Worm (Caenorhabditis elegans): ENCODE measurements around the gene Y17G9B.2.
A peak's percentile ranks its signal among the peaks of the same experiment; 100 is the strongest.

Y17G9B.2 gene

DNA sequence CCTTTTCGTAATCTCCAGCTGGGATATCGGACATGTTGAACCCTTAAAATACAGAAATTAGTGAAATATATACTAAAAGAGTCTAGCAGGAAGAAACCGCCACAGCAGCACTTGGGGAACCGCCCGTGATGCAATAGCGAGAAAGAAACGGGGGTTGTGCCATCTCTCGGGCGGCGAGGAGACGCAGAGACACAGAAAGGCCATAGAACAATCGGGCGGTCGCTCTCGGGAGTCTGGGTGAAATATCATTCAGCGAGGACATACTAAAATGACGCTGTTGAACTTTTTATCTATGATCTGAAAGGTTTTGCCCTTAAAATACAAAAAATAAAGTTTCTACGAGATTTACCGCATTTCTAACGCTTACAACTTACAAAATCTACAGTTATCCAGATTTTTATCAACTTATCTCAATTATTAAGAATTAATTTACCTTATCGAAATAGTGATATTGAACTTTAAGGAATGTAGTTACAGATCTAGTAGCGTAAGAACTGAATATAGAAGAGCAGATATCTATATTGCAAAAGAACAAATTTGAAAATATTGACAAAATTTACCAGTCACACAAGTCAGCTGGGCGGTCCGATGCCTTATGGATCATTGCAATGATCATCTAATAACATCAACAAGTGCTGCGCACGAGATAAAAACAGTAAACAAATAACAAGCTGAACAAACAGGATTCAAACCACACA, 15.4 kb upstream of the Y17G9B.2 start, which contains the start of gene cyc-2.1 (continued):
- TF ChIP-seq attf-3 (GFP tag; conservative IDR thresholded peaks at IDR 0.05) (no peak), zfh-2 (GFP tag; conservative IDR thresholded peaks at IDR 0.05) (peak; percentile 93), mel-28 (tag; optimal IDR thresholded peaks at IDR 0.05; ENCODE audit: borderline replicate concordance) (no peak), unc-62 (GFP tag; optimal IDR thresholded peaks at IDR 0.05) (no peak), egrh-3 (GFP tag; IDR thresholded peaks at IDR 0.05) (no peak), nhr-80 (tag; optimal IDR thresholded peaks at IDR 0.05) (peak; percentile 91), ztf-25 (GFP tag; IDR thresholded peaks at IDR 0.05) (no peak), cebp-2 (GFP tag; IDR thresholded peaks at IDR 0.05) (0 out of 2 replicates have a peak, but pooled peaks have one; percentile 44), dpl-1 (GFP tag; optimal IDR thresholded peaks at IDR 0.05) (no peak), lin-35 (GFP tag; optimal IDR thresholded peaks at IDR 0.05) (peak in 1 of 3 experiments; percentile 51), pbrm-1 (GFP tag; IDR thresholded peaks at IDR 0.05) (peak; percentile 52), madf-3 (GFP tag; IDR thresholded peaks at IDR 0.05) (peak; percentile 79), ceh-58 (GFP tag; IDR thresholded peaks at IDR 0.05) (0 out of 2 replicates have a peak, but pooled peaks have one; percentile 10), hrde-1 (tag; optimal IDR thresholded peaks at IDR 0.05; ENCODE audit: borderline replicate concordance) (peak; percentile 94), mxl-1 (tag; optimal IDR thresholded peaks at IDR 0.05) (no peak), dox-1 (GFP tag; IDR thresholded peaks at IDR 0.05) (peak; percentile 74), D2030.7 (GFP tag; IDR thresholded peaks at IDR 0.05) (no peak), zim-3 (tag; optimal IDR thresholded peaks at IDR 0.05) (no peak), F22D6.2 (tag; optimal IDR thresholded peaks at IDR 0.05) (no peak), madf-8 (GFP tag; conservative IDR thresholded peaks at IDR 0.05) (no peak), ekl-4 (GFP tag; IDR thresholded peaks at IDR 0.05) (peak; percentile 79; the same call in 1 of the 2 replicates), chd-7 (tag; optimal IDR thresholded peaks at IDR 0.05) (no peak), ztf-3 (GFP tag; optimal IDR thresholded peaks at IDR 0.05) (no peak), sptf-2 (GFP tag; optimal IDR thresholded peaks at IDR 0.05) (no peak), F39B2.1 (GFP tag; IDR thresholded peaks at IDR 0.05) (peak; percentile 83), fkh-3 (tag; optimal IDR thresholded peaks at IDR 0.05) (no peak), snpc-4 (GFP tag; optimal IDR thresholded peaks at IDR 0.05) (peak; percentile 30), snpc-4 (tag; optimal IDR thresholded peaks at IDR 0.05) (peak in 3 of 4 experiments; percentile 43 to 73 (median 59)), F49E8.2 (tag; optimal IDR thresholded peaks at IDR 0.05; ENCODE audit: insufficient read depth) (peak; percentile 90), egl-18 (GFP tag; IDR thresholded peaks at IDR 0.05) (0 out of 2 replicates have a peak, but pooled peaks have one; percentile 4), gei-17 (GFP tag; optimal IDR thresholded peaks at IDR 0.05) (no peak), ztf-22 (GFP tag; optimal IDR thresholded peaks at IDR 0.05) (no peak), ceh-79 (tag; optimal IDR thresholded peaks at IDR 0.05) (no peak), Y56A3A.18 (GFP tag; IDR thresholded peaks at IDR 0.05) (peak; percentile 47; the same call in 1 of the 2 replicates), pha-4 (tag; optimal IDR thresholded peaks at IDR 0.05) (no peak), dpff-1 (tag; optimal IDR thresholded peaks at IDR 0.05) (no peak), let-526 (GFP tag; IDR thresholded peaks at IDR 0.05) (no peak), die-1 (tag; optimal IDR thresholded peaks at IDR 0.05) (no peak), ztf-6 (GFP tag; IDR thresholded peaks at IDR 0.05) (0 out of 2 replicates have a peak, but pooled peaks have one; percentile 44), nhr-179 (tag; optimal IDR thresholded peaks at IDR 0.05) (no peak), F57C9.4 (tag; optimal IDR thresholded peaks at IDR 0.05) (no peak), tbx-9 (tag; optimal IDR thresholded peaks at IDR 0.05; ENCODE audit: borderline replicate concordance) (no peak), ceh-100 (GFP tag; IDR thresholded peaks at IDR 0.05) (peak; percentile 38), mcd-1 (GFP tag; IDR thresholded peaks at IDR 0.05) (peak; percentile 81), nhr-120 (GFP tag; IDR thresholded peaks at IDR 0.05) (no peak), atf-7 (tag; optimal IDR thresholded peaks at IDR 0.05) (peak; percentile 67), snpc-1.1 (tag; optimal IDR thresholded peaks at IDR 0.05; ENCODE audit: insufficient read depth) (peak; percentile 62), aptf-2 (GFP tag; conservative IDR thresholded peaks at IDR 0.05) (no peak)

All from whole organism, young adult.